Worm (Caenorhabditis elegans) whole organism, young adult: ENCODE results near the gene F07A11.4.

Experiments used
- B0035.1 ChIP-seq: sonication (generic microtip); optimal IDR thresholded peaks from 2 replicates; lab custom pipeline; 2016; ENCODE audit warnings: missing genetic modification characterization, mild to moderate bottlenecking, missing compliant biosample characterization, missing genotype, missing genetic modification reagents
- C06A6.2 ChIP-seq: fragments of 200-800 bp; sonication (Bioruptor generic); conservative IDR thresholded peaks from 2 replicates; pipeline ENCODE4 v1.3.6; 2022; ENCODE audit warnings: missing genetic modification characterization, missing compliant biosample characterization
- F10E7.11 ChIP-seq: sonication (generic microtip); optimal IDR thresholded peaks from 2 replicates; lab custom pipeline; 2017; ENCODE audit warnings: mild to moderate bottlenecking, missing genetic modification characterization, moderate library complexity, missing compliant biosample characterization
- F57C9.4 ChIP-seq: sonication (generic microtip); optimal IDR thresholded peaks from 2 replicates; lab custom pipeline; 2017; ENCODE audit warnings: mild to moderate bottlenecking, missing genetic modification characterization, missing compliant biosample characterization
- Y67H2A.10 ChIP-seq: fragments of 200-800 bp; sonication (Bioruptor generic); conservative IDR thresholded peaks from 2 replicates; pipeline ENCODE4 v1.3.6; 2022; ENCODE audit warnings: missing genetic modification reagents, missing genetic modification characterization, missing compliant biosample characterization
- Y79H2A.3 ChIP-seq: fragments of 200-800 bp; sonication (Bioruptor generic); conservative IDR thresholded peaks from 2 replicates; pipeline ENCODE4 v1.3.6; 2022; ENCODE audit warnings: missing genetic modification reagents, missing genetic modification characterization, missing compliant biosample characterization
- ZK185.1 ChIP-seq: sonication (generic microtip); optimal IDR thresholded peaks from 2 replicates; lab custom pipeline; 2016; ENCODE audit warnings: mild to moderate bottlenecking, missing genetic modification characterization, missing compliant biosample characterization; ENCODE audit not compliant: poor library complexity, severe bottlenecking
- akir-1 ChIP-seq: fragments of 200-800 bp; sonication (Bioruptor generic); optimal IDR thresholded peaks from 2 replicates; lab custom pipeline; 2018; ENCODE audit warnings: mild to moderate bottlenecking, missing genetic modification characterization, moderate library complexity, missing compliant biosample characterization
- aptf-3 ChIP-seq: fragments of 200-800 bp; sonication (Bioruptor generic); IDR thresholded peaks from 2 replicates; pipeline ENCODE4 v1.3.6; 2022; ENCODE audit warnings: missing genetic modification characterization, missing compliant biosample characterization
- attf-3 ChIP-seq: fragments of 200-800 bp; sonication (Bioruptor generic); conservative IDR thresholded peaks from 2 replicates; pipeline ENCODE4 v1.3.6; 2022; ENCODE audit warnings: missing genetic modification reagents, missing genetic modification characterization, missing compliant biosample characterization
- attf-5 ChIP-seq: fragments of 200-800 bp; sonication (Bioruptor generic); optimal IDR thresholded peaks from 2 replicates; lab custom pipeline; 2018; ENCODE audit warnings: mild to moderate bottlenecking, missing genetic modification characterization, missing compliant biosample characterization
- attf-6 ChIP-seq: fragments of 200-800 bp; sonication (Bioruptor generic); IDR thresholded peaks from 2 replicates; pipeline ENCODE4 v1.3.6; 2022; ENCODE audit warnings: missing genetic modification reagents, missing genetic modification characterization, missing compliant biosample characterization
- cebp-1 ChIP-seq, 2 experiments: fragments of 200-800 bp in 1 of 2; sonication (Bioruptor generic) in 1 of 2; sonication (generic microtip) in 1 of 2; IDR thresholded peaks in 1 of 2; optimal IDR thresholded peaks in 1 of 2; 2 replicates each; pipeline versions ENCODE4 v1.3.6 to Lab custom; 2017 to 2022; ENCODE audit warnings: missing compliant biosample characterization in 2 of 2, missing genetic modification characterization in 2 of 2, mild to moderate bottlenecking in 1 of 2, missing genetic modification reagents in 1 of 2, moderate library complexity in 1 of 2
- ceh-27 ChIP-seq: fragments of 200-800 bp; sonication (Bioruptor generic); optimal IDR thresholded peaks from 2 replicates; lab custom pipeline; 2018; ENCODE audit warnings: mild to moderate bottlenecking, missing genetic modification characterization, moderate library complexity, missing compliant biosample characterization
- ceh-58 ChIP-seq: fragments of 200-800 bp; sonication (Bioruptor generic); IDR thresholded peaks from 2 replicates; pipeline ENCODE4 v1.3.6; 2022; ENCODE audit warnings: missing genetic modification characterization, missing compliant biosample characterization
- ceh-91 ChIP-seq: fragments of 200-800 bp; sonication (Bioruptor generic); IDR thresholded peaks from 2 replicates; pipeline ENCODE4 v1.3.6; 2022; ENCODE audit warnings: missing genetic modification reagents, missing genetic modification characterization, missing compliant biosample characterization
- dox-1 ChIP-seq: fragments of 200-800 bp; sonication (Bioruptor generic); IDR thresholded peaks from 2 replicates; pipeline ENCODE4 v1.3.6; 2022; ENCODE audit warnings: missing genetic modification reagents, missing genetic modification characterization, missing compliant biosample characterization
- egl-44 ChIP-seq: fragments of 200-800 bp; sonication (Bioruptor generic); IDR thresholded peaks from 2 replicates; pipeline ENCODE4 v1.3.6; 2022; ENCODE audit warnings: missing genetic modification reagents, missing genetic modification characterization, missing compliant biosample characterization
- ekl-4 ChIP-seq: fragments of 200-800 bp; sonication (Bioruptor generic); IDR thresholded peaks from 2 replicates; pipeline ENCODE4 v1.3.6; 2022; ENCODE audit warnings: missing genetic modification reagents, missing genetic modification characterization, missing compliant biosample characterization
- hlh-26 ChIP-seq: fragments of 200-800 bp; sonication (Bioruptor generic); conservative IDR thresholded peaks from 2 replicates; pipeline ENCODE4 v1.3.6; 2022; ENCODE audit warnings: missing genetic modification reagents, missing genetic modification characterization, missing compliant biosample characterization
- hmg-1.2 ChIP-seq: fragments of 200-800 bp; sonication (Bioruptor generic); IDR thresholded peaks from 2 replicates; pipeline ENCODE4 v1.3.6; 2022; ENCODE audit warnings: missing genetic modification reagents, missing genetic modification characterization, missing compliant biosample characterization
- hsf-1 ChIP-seq: fragments of 200-800 bp; sonication (Bioruptor generic); IDR thresholded peaks from 2 replicates; pipeline ENCODE4 v1.3.6; 2022; ENCODE audit warnings: missing genetic modification reagents, missing genetic modification characterization, missing compliant biosample characterization
- lag-1 ChIP-seq: fragments of 200-800 bp; sonication (Bioruptor generic); IDR thresholded peaks from 2 replicates; pipeline ENCODE4 v1.3.6; 2022; ENCODE audit warnings: missing genetic modification reagents, missing genetic modification characterization, missing compliant biosample characterization
- let-526 ChIP-seq: fragments of 200-800 bp; sonication (Bioruptor generic); IDR thresholded peaks from 2 replicates; pipeline ENCODE4 v1.3.6; 2022; ENCODE audit warnings: missing genetic modification reagents, missing genetic modification characterization, missing compliant biosample characterization
- let-607 ChIP-seq, 2 experiments: fragments of 200-800 bp in 1 of 2; sonication (Bioruptor generic) in 1 of 2; sonication (generic microtip) in 1 of 2; optimal IDR thresholded peaks; 2 replicates each; lab custom pipeline; 2016 to 2018; ENCODE audit warnings: mild to moderate bottlenecking in 2 of 2, missing compliant biosample characterization in 2 of 2, missing genetic modification characterization in 2 of 2, moderate library complexity in 2 of 2, missing genotype in 1 of 2
- lin-40 ChIP-seq: sonication (generic microtip); optimal IDR thresholded peaks from 2 replicates; lab custom pipeline; 2016; ENCODE audit warnings: missing genetic modification characterization, mild to moderate bottlenecking, missing compliant biosample characterization, missing genotype, missing genetic modification reagents
- lsl-1 ChIP-seq: fragments of 200-800 bp; sonication (Bioruptor generic); optimal IDR thresholded peaks from 2 replicates; lab custom pipeline; 2018; ENCODE audit warnings: mild to moderate bottlenecking, missing genetic modification characterization, moderate library complexity, missing compliant biosample characterization
- madf-6 ChIP-seq: fragments of 200-800 bp; sonication (Bioruptor generic); IDR thresholded peaks from 2 replicates; pipeline ENCODE4 v1.3.6; 2022; ENCODE audit warnings: missing genetic modification reagents, missing genetic modification characterization, missing compliant biosample characterization
- mcd-1 ChIP-seq: fragments of 200-800 bp; sonication (Bioruptor generic); IDR thresholded peaks from 2 replicates; pipeline ENCODE4 v1.3.6; 2022; ENCODE audit warnings: missing genetic modification reagents, missing genetic modification characterization, missing compliant biosample characterization
- nfya-2 ChIP-seq: fragments of 200-800 bp; sonication (Bioruptor generic); IDR thresholded peaks from 2 replicates; pipeline ENCODE4 v1.3.6; 2022; ENCODE audit warnings: missing genetic modification reagents, missing genetic modification characterization, missing compliant biosample characterization
- nfyb-1 ChIP-seq: fragments of 200-800 bp; sonication (Bioruptor generic); IDR thresholded peaks from 2 replicates; pipeline ENCODE4 v1.3.6; 2022; ENCODE audit warnings: missing genetic modification reagents, missing genetic modification characterization, missing compliant biosample characterization
- nhr-80 ChIP-seq: sonication (generic microtip); optimal IDR thresholded peaks from 2 replicates; lab custom pipeline; 2016; ENCODE audit warnings: missing genetic modification characterization, missing compliant biosample characterization
- nhr-90 ChIP-seq: sonication (generic microtip); optimal IDR thresholded peaks from 2 replicates; lab custom pipeline; 2016; ENCODE audit warnings: missing genotype, mild to moderate bottlenecking, missing genetic modification characterization, missing compliant biosample characterization
- repo-1 ChIP-seq: sonication (generic microtip); optimal IDR thresholded peaks from 2 replicates; lab custom pipeline; 2017; ENCODE audit warnings: mild to moderate bottlenecking, missing genetic modification characterization, missing compliant biosample characterization
- sea-2 ChIP-seq: fragments of 200-800 bp; sonication (Bioruptor generic); IDR thresholded peaks from 2 replicates; pipeline ENCODE4 v1.3.6; 2022; ENCODE audit warnings: missing genetic modification characterization, missing compliant biosample characterization
- snpc-4 ChIP-seq, 5 experiments: fragments of 150-350 bp in 1 of 5; sonication (generic microtip) in 4 of 5; optimal IDR thresholded peaks; 2 replicates each; lab custom pipeline; 2014 to 2018; ENCODE audit warnings: missing genetic modification characterization in 5 of 5, missing biosample characterization in 3 of 5, antibody characterized with exemption in 2 of 5, mild to moderate bottlenecking in 2 of 5, missing compliant biosample characterization in 2 of 5, missing genotype in 2 of 5, moderate library complexity in 2 of 5, missing genetic modification reagents in 1 of 5
- somi-1 ChIP-seq: fragments of 200-800 bp; sonication (Bioruptor generic); optimal IDR thresholded peaks from 2 replicates; lab custom pipeline; 2018; ENCODE audit warnings: mild to moderate bottlenecking, missing genetic modification characterization, missing compliant biosample characterization
- tbp1 ChIP-seq: fragments of 200-800 bp; sonication (Bioruptor generic); optimal IDR thresholded peaks from 2 replicates; lab custom pipeline; 2018; ENCODE audit warnings: mild to moderate bottlenecking, missing genetic modification characterization, missing compliant biosample characterization
- unc-130 ChIP-seq: sonication (generic microtip); optimal IDR thresholded peaks from 2 replicates; lab custom pipeline; 2016; ENCODE audit warnings: missing genetic modification reagents, missing genetic modification characterization, missing compliant biosample characterization
- xnd-1 ChIP-seq: sonication (generic microtip); optimal IDR thresholded peaks from 2 replicates; lab custom pipeline; 2016; ENCODE audit warnings: missing genotype, missing genetic modification reagents, missing genetic modification characterization, missing compliant biosample characterization
- zfh-2 ChIP-seq: fragments of 200-800 bp; sonication (Bioruptor generic); conservative IDR thresholded peaks from 2 replicates; pipeline ENCODE4 v1.3.6; 2022; ENCODE audit warnings: missing genetic modification reagents, missing genetic modification characterization, missing compliant biosample characterization
- ztf-25 ChIP-seq: fragments of 200-800 bp; sonication (Bioruptor generic); IDR thresholded peaks from 2 replicates; pipeline ENCODE4 v1.3.6; 2022; ENCODE audit warnings: missing genetic modification reagents, missing genetic modification characterization, missing compliant biosample characterization
- ztf-26 ChIP-seq: sonication (generic microtip); optimal IDR thresholded peaks from 2 replicates; lab custom pipeline; 2017; ENCODE audit warnings: missing genetic modification characterization, missing compliant biosample characterization

The F07A11.4 gene

DNA sequence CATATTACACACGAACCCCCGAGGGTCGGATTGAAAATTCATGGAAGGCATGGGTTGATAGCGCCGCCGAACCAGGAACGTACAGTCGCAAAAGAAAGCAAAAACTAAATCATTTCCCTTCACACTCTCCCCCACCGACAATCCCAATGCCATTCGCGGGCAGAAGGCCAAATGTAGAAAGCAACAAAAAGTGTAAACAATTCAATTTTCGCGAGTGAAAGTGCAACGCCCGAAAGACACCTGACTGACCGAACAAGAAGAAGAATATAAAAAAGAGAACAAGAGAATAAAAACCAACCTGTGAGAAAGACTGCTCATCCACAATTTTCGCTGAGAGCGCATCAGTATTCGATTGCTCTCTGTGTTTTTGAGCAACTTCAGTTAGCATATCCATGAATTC, 16.9 kb downstream of the F07A11.4 start:
- TF ChIP-seq C06A6.2 (GFP tag; lab: Robert Waterston, UW) (0 out of 2 replicates have a peak, but pooled peaks have one; percentile 15), lin-40 (tag; lab: Kevin White, UChicago) (peak; percentile 22), ztf-26 (tag; lab: Kevin White, UChicago) (peak; percentile 18), egl-44 (no peak), snpc-4 (GFP tag; optimal IDR thresholded peaks at IDR 0.05; lab: Kevin White, UChicago) (no peak), snpc-4 (tag; optimal IDR thresholded peaks at IDR 0.05; lab: Kevin White, UChicago) (no peak), attf-5 (GFP tag; lab: Kevin White, UChicago) (peak; percentile 8), ceh-91 (GFP tag; lab: Robert Waterston, UW) (no peak)

DNA sequence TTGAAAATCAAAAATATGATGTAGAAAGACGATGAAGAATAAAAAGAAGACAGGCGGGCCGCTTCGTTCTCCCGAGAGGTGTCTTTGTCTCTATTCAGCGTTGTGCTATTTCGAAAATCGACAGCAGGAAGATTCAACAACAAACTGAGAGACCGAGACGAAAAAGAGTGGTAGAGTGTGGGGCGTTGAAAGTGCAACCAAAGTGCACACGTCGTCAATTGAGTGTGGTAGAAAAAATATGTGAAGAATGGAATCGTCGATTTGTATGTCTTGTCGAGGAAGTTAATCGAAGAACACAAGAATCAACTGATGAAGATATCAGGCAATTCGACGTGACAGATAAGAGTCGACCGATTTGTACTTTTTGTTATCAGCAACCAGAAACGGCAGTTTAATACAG, 18.4 kb downstream of the F07A11.4 start:
- peak; percentile 40; the same call in 1 of the 2 replicates for TF ChIP-seq mcd-1 (GFP tag; lab: Robert Waterston, UW)
- no peak for TF ChIP-seq nfya-2 (GFP tag; lab: Robert Waterston, UW)
- TF ChIP-seq egl-44 = 0 out of 2 replicates have a peak, but pooled peaks have one; percentile 49
- TF ChIP-seq nhr-80 = peak; percentile 64
- TF ChIP-seq dox-1 (GFP tag; lab: Robert Waterston, UW) = peak; percentile 34; the same call in 1 of the 2 replicates
- no peak for TF ChIP-seq hsf-1 (GFP tag; lab: Robert Waterston, UW)
- TF ChIP-seq zfh-2 = no peak
- TF ChIP-seq ekl-4 (GFP tag; lab: Robert Waterston, UW) = peak; percentile 28; the same call in 1 of the 2 replicates
- no peak for TF ChIP-seq cebp-1 (GFP tag; IDR thresholded peaks at IDR 0.05; lab: Robert Waterston, UW)
- TF ChIP-seq cebp-1 (tag; optimal IDR thresholded peaks at IDR 0.05; lab: Kevin White, UChicago) = peak; percentile 62
- no peak for TF ChIP-seq snpc-4 (GFP tag; optimal IDR thresholded peaks at IDR 0.05; lab: Kevin White, UChicago)
- TF ChIP-seq snpc-4 (tag; optimal IDR thresholded peaks at IDR 0.05; lab: Kevin White, UChicago) = peak in 1 of 4 experiments; percentile 0
- TF ChIP-seq ZK185.1 = peak; percentile 4
- peak; percentile 47 for TF ChIP-seq lin-40 (tag; lab: Kevin White, UChicago)
- TF ChIP-seq hmg-1.2 (GFP tag; lab: Robert Waterston, UW) = peak; percentile 57; the same call in 1 of the 2 replicates
- no peak for TF ChIP-seq ztf-25
- TF ChIP-seq Y67H2A.10 = no peak
- no peak for TF ChIP-seq akir-1 (GFP tag; lab: Kevin White, UChicago)
- TF ChIP-seq let-607 (tag; optimal IDR thresholded peaks at IDR 0.05; lab: Kevin White, UChicago) = peak in 1 of 2 experiments; percentile 3
- no peak for TF ChIP-seq nhr-90
- peak; percentile 49 for TF ChIP-seq ceh-27 (GFP tag; lab: Kevin White, UChicago)
- TF ChIP-seq tbp1 (GFP tag; lab: Kevin White, UChicago) = peak; percentile 18

DNA sequence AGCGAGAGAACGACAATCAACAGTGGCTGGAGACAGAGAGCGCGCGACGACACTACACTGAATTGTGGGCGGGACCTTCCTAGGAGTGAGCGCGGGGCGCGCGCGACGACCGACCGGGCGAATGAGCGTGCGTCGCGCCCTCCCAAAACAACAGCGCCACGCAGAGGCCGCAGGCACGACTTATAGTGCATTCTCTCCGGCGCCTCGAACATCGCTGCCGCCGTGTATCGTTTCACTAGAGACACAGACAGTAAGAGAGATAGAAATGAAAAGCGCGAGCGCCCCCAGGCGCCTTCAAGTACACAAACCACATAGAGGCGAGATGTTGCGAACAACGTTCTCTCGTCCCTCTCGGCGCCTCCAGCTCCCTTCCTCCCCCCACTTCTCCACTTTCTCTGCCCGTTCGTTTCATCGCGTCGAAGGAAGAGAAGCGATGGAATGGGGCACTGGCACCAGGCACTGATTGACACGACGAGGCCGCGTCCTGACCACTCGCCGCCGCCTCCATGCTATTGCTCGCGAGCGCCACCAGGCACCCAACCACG, 19.2 kb downstream of the F07A11.4 start:
- peak; percentile 87 for TF ChIP-seq dox-1 (GFP tag; lab: Robert Waterston, UW)
- TF ChIP-seq sea-2 = no peak
- TF ChIP-seq somi-1 (GFP tag; lab: Kevin White, UChicago) = peak; percentile 77
- TF ChIP-seq lsl-1 (GFP tag; lab: Kevin White, UChicago) = no peak
- TF ChIP-seq F10E7.11 (tag; lab: Kevin White, UChicago) = no peak
- TF ChIP-seq aptf-3 (GFP tag; lab: Robert Waterston, UW) = no peak
- peak; percentile 79 for TF ChIP-seq nfyb-1
- TF ChIP-seq repo-1 = peak; percentile 39
- no peak for TF ChIP-seq ceh-91 (GFP tag; lab: Robert Waterston, UW)
- TF ChIP-seq lag-1 (GFP tag; lab: Robert Waterston, UW) = no peak
- TF ChIP-seq unc-130 (GFP tag; lab: Kevin White, UChicago) = no peak
- TF ChIP-seq attf-3 (GFP tag; lab: Robert Waterston, UW) = no peak
- no peak for TF ChIP-seq hlh-26
- peak; percentile 29; the same call in 1 of the 2 replicates for TF ChIP-seq madf-6 (GFP tag; lab: Robert Waterston, UW)
- no peak for TF ChIP-seq akir-1 (GFP tag; lab: Kevin White, UChicago)
- no peak for TF ChIP-seq xnd-1 (tag; lab: Kevin White, UChicago)
- no peak for TF ChIP-seq F57C9.4 (tag; lab: Kevin White, UChicago)
- TF ChIP-seq attf-6 (GFP tag; lab: Robert Waterston, UW) = no peak
- TF ChIP-seq nhr-90 = peak; percentile 68
- no peak for TF ChIP-seq Y79H2A.3
- no peak for TF ChIP-seq let-526
- TF ChIP-seq B0035.1 (tag; lab: Kevin White, UChicago) = peak; percentile 76
- no peak for TF ChIP-seq ceh-58 (GFP tag; lab: Robert Waterston, UW)
- no peak for TF ChIP-seq C06A6.2 (GFP tag; lab: Robert Waterston, UW)
